Worm (Caenorhabditis elegans) whole organism, young adult: ENCODE results near the gene B0285.3.

Experiments used
- B0019.2 ChIP-seq: fragments of 200-800 bp; sonication (Bioruptor generic); conservative IDR thresholded peaks from 2 replicates; pipeline ENCODE4 v1.3.6; 2022; ENCODE audit warnings: missing genetic modification reagents, missing genetic modification characterization, missing compliant biosample characterization
- B0336.3 ChIP-seq: fragments of 200-800 bp; sonication (Bioruptor generic); IDR thresholded peaks from 2 replicates; pipeline ENCODE4 v1.3.6; 2022; ENCODE audit warnings: missing genetic modification characterization, missing compliant biosample characterization
- C06A6.2 ChIP-seq: fragments of 200-800 bp; sonication (Bioruptor generic); conservative IDR thresholded peaks from 2 replicates; pipeline ENCODE4 v1.3.6; 2022; ENCODE audit warnings: missing genetic modification characterization, missing compliant biosample characterization
- C17E4.6 ChIP-seq: fragments of 200-800 bp; sonication (Bioruptor generic); IDR thresholded peaks from 2 replicates; pipeline ENCODE4 v1.3.6; 2022; ENCODE audit warnings: missing genetic modification reagents, missing genetic modification characterization, missing compliant biosample characterization
- D2030.7 ChIP-seq: fragments of 200-800 bp; sonication (Bioruptor generic); IDR thresholded peaks from 2 replicates; pipeline ENCODE4 v1.3.6; 2022; ENCODE audit warnings: missing genetic modification reagents, missing genetic modification characterization, missing compliant biosample characterization
- F10E7.11 ChIP-seq: sonication (generic microtip); optimal IDR thresholded peaks from 2 replicates; lab custom pipeline; 2017; ENCODE audit warnings: mild to moderate bottlenecking, missing genetic modification characterization, moderate library complexity, missing compliant biosample characterization
- F22D6.2 ChIP-seq: sonication (generic microtip); optimal IDR thresholded peaks from 2 replicates; lab custom pipeline; 2016; ENCODE audit warnings: mild to moderate bottlenecking, missing genetic modification characterization, missing compliant biosample characterization
- F37B4.10 ChIP-seq: fragments of 200-800 bp; sonication (Bioruptor generic); IDR thresholded peaks from 2 replicates; pipeline ENCODE4 v1.3.6; 2022; ENCODE audit warnings: missing genetic modification characterization, missing compliant biosample characterization
- F49E8.2 ChIP-seq: sonication (generic microtip); optimal IDR thresholded peaks from 3 replicates; lab custom pipeline; 2017; ENCODE audit warnings: missing genetic modification characterization, mild to moderate bottlenecking, missing compliant biosample characterization, antibody characterized with exemption, moderate library complexity; ENCODE audit not compliant: insufficient read depth
- F52B5.7 ChIP-seq: sonication (generic microtip); optimal IDR thresholded peaks from 2 replicates; lab custom pipeline; 2016; ENCODE audit warnings: mild to moderate bottlenecking, missing genetic modification characterization, missing compliant biosample characterization
- F55B11.4 ChIP-seq: sonication (generic microtip); optimal IDR thresholded peaks from 2 replicates; lab custom pipeline; 2016; ENCODE audit warnings: missing compliant biosample characterization, missing genetic modification characterization, borderline replicate concordance; ENCODE audit not compliant: insufficient read depth
- K12H6.12 ChIP-seq: fragments of 200-800 bp; sonication (Bioruptor generic); optimal IDR thresholded peaks from 2 replicates; lab custom pipeline; 2018; ENCODE audit warnings: mild to moderate bottlenecking, missing genetic modification characterization, missing compliant biosample characterization
- Y67H2A.10 ChIP-seq: fragments of 200-800 bp; sonication (Bioruptor generic); conservative IDR thresholded peaks from 2 replicates; pipeline ENCODE4 v1.3.6; 2022; ENCODE audit warnings: missing genetic modification reagents, missing genetic modification characterization, missing compliant biosample characterization
- athp-1 ChIP-seq: sonication (generic microtip); optimal IDR thresholded peaks from 2 replicates; lab custom pipeline; 2017; ENCODE audit warnings: mild to moderate bottlenecking, missing genetic modification characterization, missing compliant biosample characterization
- attf-3 ChIP-seq: fragments of 200-800 bp; sonication (Bioruptor generic); conservative IDR thresholded peaks from 2 replicates; pipeline ENCODE4 v1.3.6; 2022; ENCODE audit warnings: missing genetic modification reagents, missing genetic modification characterization, missing compliant biosample characterization
- bed-1 ChIP-seq: fragments of 200-800 bp; sonication (Bioruptor generic); IDR thresholded peaks from 2 replicates; pipeline ENCODE4 v1.3.6; 2022; ENCODE audit warnings: missing genetic modification reagents, missing genetic modification characterization, missing compliant biosample characterization
- cebp-2 ChIP-seq: fragments of 200-800 bp; sonication (Bioruptor generic); IDR thresholded peaks from 2 replicates; pipeline ENCODE4 v1.3.6; 2022; ENCODE audit warnings: missing genetic modification characterization, missing compliant biosample characterization
- ceh-100 ChIP-seq: fragments of 200-800 bp; sonication (Bioruptor generic); IDR thresholded peaks from 2 replicates; pipeline ENCODE4 v1.3.6; 2022; ENCODE audit warnings: missing genetic modification reagents, missing genetic modification characterization, missing compliant biosample characterization
- ceh-40 ChIP-seq: fragments of 200-800 bp; sonication (Bioruptor generic); IDR thresholded peaks from 2 replicates; pipeline ENCODE4 v1.3.6; 2022; ENCODE audit warnings: missing genetic modification characterization, missing compliant biosample characterization
- ceh-91 ChIP-seq: fragments of 200-800 bp; sonication (Bioruptor generic); IDR thresholded peaks from 2 replicates; pipeline ENCODE4 v1.3.6; 2022; ENCODE audit warnings: missing genetic modification reagents, missing genetic modification characterization, missing compliant biosample characterization
- die-1 ChIP-seq: sonication (generic microtip); optimal IDR thresholded peaks from 2 replicates; lab custom pipeline; 2016; ENCODE audit warnings: missing genotype, mild to moderate bottlenecking, missing genetic modification characterization, missing compliant biosample characterization
- efl-1 ChIP-seq: fragments of 150-350 bp; optimal IDR thresholded peaks from 2 replicates; lab custom pipeline; 2014; ENCODE audit warnings: missing biosample characterization, missing genetic modification reagents, missing genetic modification characterization
- egl-44 ChIP-seq: fragments of 200-800 bp; sonication (Bioruptor generic); IDR thresholded peaks from 2 replicates; pipeline ENCODE4 v1.3.6; 2022; ENCODE audit warnings: missing genetic modification reagents, missing genetic modification characterization, missing compliant biosample characterization
- ets-4 ChIP-seq: fragments of 200-800 bp; sonication (Bioruptor generic); optimal IDR thresholded peaks from 2 replicates; lab custom pipeline; 2018; ENCODE audit warnings: mild to moderate bottlenecking, missing genetic modification characterization, missing compliant biosample characterization
- gei-17 ChIP-seq: fragments of 200-800 bp; sonication (Bioruptor generic); optimal IDR thresholded peaks from 2 replicates; lab custom pipeline; 2018; ENCODE audit warnings: mild to moderate bottlenecking, missing genetic modification characterization, missing compliant biosample characterization
- him-1 ChIP-seq: sonication (generic microtip); optimal IDR thresholded peaks from 2 replicates; lab custom pipeline; 2016; ENCODE audit warnings: missing genotype, missing genetic modification reagents, missing genetic modification characterization, missing compliant biosample characterization
- hmg-1.2 ChIP-seq: fragments of 200-800 bp; sonication (Bioruptor generic); IDR thresholded peaks from 2 replicates; pipeline ENCODE4 v1.3.6; 2022; ENCODE audit warnings: missing genetic modification reagents, missing genetic modification characterization, missing compliant biosample characterization
- hmg-20 ChIP-seq: fragments of 200-800 bp; sonication (Bioruptor generic); IDR thresholded peaks from 2 replicates; pipeline ENCODE4 v1.3.6; 2022; ENCODE audit warnings: missing genetic modification reagents, missing genetic modification characterization, missing compliant biosample characterization
- let-607 ChIP-seq, 2 experiments: fragments of 200-800 bp in 1 of 2; sonication (Bioruptor generic) in 1 of 2; sonication (generic microtip) in 1 of 2; optimal IDR thresholded peaks; 2 replicates each; lab custom pipeline; 2016 to 2018; ENCODE audit warnings: mild to moderate bottlenecking in 2 of 2, missing compliant biosample characterization in 2 of 2, missing genetic modification characterization in 2 of 2, moderate library complexity in 2 of 2, missing genotype in 1 of 2
- lin-26 ChIP-seq: fragments of 200-800 bp; sonication (Bioruptor generic); IDR thresholded peaks from 2 replicates; pipeline ENCODE4 v1.3.6; 2022; ENCODE audit warnings: missing genetic modification reagents, missing genetic modification characterization, missing compliant biosample characterization
- lin-35 ChIP-seq, 3 experiments: fragments of 150-350 bp in 2 of 3; sonication (generic microtip) in 1 of 3; optimal IDR thresholded peaks; 2 replicates each; lab custom pipeline; 2014 to 2018; ENCODE audit warnings: missing biosample characterization in 3 of 3, missing genetic modification characterization in 3 of 3, missing genetic modification reagents in 3 of 3
- lsl-1 ChIP-seq: fragments of 200-800 bp; sonication (Bioruptor generic); optimal IDR thresholded peaks from 2 replicates; lab custom pipeline; 2018; ENCODE audit warnings: mild to moderate bottlenecking, missing genetic modification characterization, moderate library complexity, missing compliant biosample characterization
- madf-3 ChIP-seq: fragments of 200-800 bp; sonication (Bioruptor generic); IDR thresholded peaks from 2 replicates; pipeline ENCODE4 v1.3.6; 2022; ENCODE audit warnings: missing genetic modification reagents, missing genetic modification characterization, missing compliant biosample characterization
- madf-6 ChIP-seq: fragments of 200-800 bp; sonication (Bioruptor generic); IDR thresholded peaks from 2 replicates; pipeline ENCODE4 v1.3.6; 2022; ENCODE audit warnings: missing genetic modification reagents, missing genetic modification characterization, missing compliant biosample characterization
- nhr-179 ChIP-seq: sonication (generic microtip); optimal IDR thresholded peaks from 2 replicates; lab custom pipeline; 2016; ENCODE audit warnings: mild to moderate bottlenecking, missing genetic modification characterization, missing compliant biosample characterization
- nhr-90 ChIP-seq: sonication (generic microtip); optimal IDR thresholded peaks from 2 replicates; lab custom pipeline; 2016; ENCODE audit warnings: missing genotype, mild to moderate bottlenecking, missing genetic modification characterization, missing compliant biosample characterization
- rec-8 ChIP-seq, 2 experiments: sonication (generic microtip); optimal IDR thresholded peaks; 2 replicates each; lab custom pipeline; 2016; ENCODE audit warnings: mild to moderate bottlenecking in 2 of 2, missing genetic modification characterization in 2 of 2, missing genetic modification reagents in 2 of 2, missing genotype in 2 of 2, missing biosample characterization in 1 of 2, missing compliant biosample characterization in 1 of 2, moderate library complexity in 1 of 2
- snpc-1.1 ChIP-seq: sonication (generic microtip); optimal IDR thresholded peaks from 2 replicates; lab custom pipeline; 2017; ENCODE audit warnings: missing genetic modification characterization, mild to moderate bottlenecking, missing compliant biosample characterization, antibody characterized with exemption, moderate library complexity, missing genotype, missing genetic modification reagents; ENCODE audit not compliant: insufficient read depth
- snpc-3.4 ChIP-seq: sonication (generic microtip); optimal IDR thresholded peaks from 2 replicates; lab custom pipeline; 2017; ENCODE audit warnings: missing genetic modification characterization, mild to moderate bottlenecking, missing compliant biosample characterization, antibody characterized with exemption, moderate library complexity, missing genotype, missing genetic modification reagents
- unc-130 ChIP-seq: sonication (generic microtip); optimal IDR thresholded peaks from 2 replicates; lab custom pipeline; 2016; ENCODE audit warnings: missing genetic modification reagents, missing genetic modification characterization, missing compliant biosample characterization
- xnd-1 ChIP-seq: sonication (generic microtip); optimal IDR thresholded peaks from 2 replicates; lab custom pipeline; 2016; ENCODE audit warnings: missing genotype, missing genetic modification reagents, missing genetic modification characterization, missing compliant biosample characterization
- ztf-26 ChIP-seq: sonication (generic microtip); optimal IDR thresholded peaks from 2 replicates; lab custom pipeline; 2017; ENCODE audit warnings: missing genetic modification characterization, missing compliant biosample characterization

The B0285.3 gene

DNA sequence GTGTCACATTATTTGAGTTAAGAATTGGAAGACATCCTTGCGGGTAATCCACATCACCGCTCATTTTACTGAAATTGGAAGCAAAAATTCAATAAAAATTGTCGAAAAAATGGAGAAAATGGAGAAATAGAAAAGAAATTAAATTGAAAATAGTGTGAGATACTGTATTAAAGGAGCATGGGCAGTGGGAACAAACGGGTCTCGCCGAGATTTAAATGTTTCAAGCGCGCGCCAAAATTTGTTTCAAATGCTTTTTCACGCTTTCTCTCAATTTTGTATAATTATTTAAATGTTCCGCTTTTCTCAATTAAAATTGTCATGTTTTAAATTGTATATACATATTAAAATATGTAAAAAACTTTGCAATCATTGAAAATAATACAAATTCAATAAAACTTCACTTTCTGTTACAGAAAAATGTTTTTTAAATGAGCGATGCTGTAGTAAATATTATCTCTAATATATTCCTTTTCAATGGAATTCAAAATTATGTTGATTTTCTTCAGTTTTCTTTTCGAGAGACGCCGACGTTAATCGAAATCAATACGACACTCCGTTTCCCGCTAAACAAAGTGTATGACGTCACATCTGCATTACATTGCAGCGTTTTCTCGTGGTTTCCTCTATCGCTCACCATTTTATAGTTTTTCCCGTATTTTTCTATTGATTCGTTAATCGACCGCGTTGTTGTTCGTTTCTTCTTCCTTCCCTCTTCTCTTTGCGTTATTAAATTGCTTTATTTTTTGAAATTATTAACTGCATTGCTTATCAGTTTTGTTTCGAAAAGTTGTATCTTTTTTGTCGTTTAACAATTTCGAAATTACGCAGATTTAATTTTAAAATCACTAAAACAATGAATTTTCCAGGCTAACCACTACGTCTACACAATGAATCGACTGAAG is 29.8 kb downstream of the B0285.3 start, which contains the start of the genes evl-14 and dcn-1 (continued):
- TF ChIP-seq madf-3 (GFP tag; lab: Robert Waterston, UW) (no peak), athp-1 (tag; lab: Kevin White, UChicago) (no peak), nhr-90 (tag; lab: Kevin White, UChicago) (no peak), Y67H2A.10 (GFP tag; lab: Robert Waterston, UW) (no peak), lin-26 (no peak), hmg-1.2 (peak; percentile 47; the same call in 1 of the 2 replicates), unc-130 (GFP tag; lab: Kevin White, UChicago) (no peak)

DNA sequence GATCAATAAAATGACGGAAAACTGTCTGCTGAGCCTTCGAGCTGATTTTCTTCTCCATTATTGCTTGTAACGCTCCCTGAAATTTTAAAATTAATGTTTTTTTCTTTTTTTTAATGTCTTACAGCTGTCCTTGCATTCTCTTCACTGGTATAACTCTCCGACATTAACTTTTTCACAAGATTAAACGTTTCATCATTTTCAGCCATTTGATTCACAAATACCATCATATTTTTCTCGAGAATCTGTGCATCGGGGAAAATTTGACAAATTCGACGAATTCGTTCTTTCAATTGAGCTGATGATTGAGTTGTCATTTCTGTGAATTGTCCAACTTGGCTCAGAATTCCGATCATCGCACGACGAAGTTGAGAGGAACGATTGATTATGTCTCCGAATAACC is 33.8 kb downstream of the B0285.3 start:
- TF ChIP-seq F10E7.11 (tag; lab: Kevin White, UChicago), result no peak
- no peak for TF ChIP-seq ceh-40 (GFP tag; lab: Robert Waterston, UW)
- TF ChIP-seq B0336.3, result no peak
- no peak for TF ChIP-seq ets-4
- TF ChIP-seq lin-35 (GFP tag; optimal IDR thresholded peaks at IDR 0.05; lab: Kevin White, UChicago), result no peak
- TF ChIP-seq F37B4.10 (GFP tag; lab: Robert Waterston, UW), result no peak
- no peak for TF ChIP-seq ceh-100 (GFP tag; lab: Robert Waterston, UW)
- TF ChIP-seq madf-6 (GFP tag; lab: Robert Waterston, UW), result no peak
- no peak for TF ChIP-seq attf-3 (GFP tag; lab: Robert Waterston, UW)
- no peak for TF ChIP-seq hmg-20 (GFP tag; lab: Robert Waterston, UW)
- no peak for TF ChIP-seq Y67H2A.10 (GFP tag; lab: Robert Waterston, UW)
- no peak for TF ChIP-seq him-1 (tag; lab: Kevin White, UChicago)
- TF ChIP-seq egl-44, result no peak
- TF ChIP-seq K12H6.12 (tag; lab: Kevin White, UChicago), result no peak
- TF ChIP-seq F55B11.4, result no peak
- no peak for TF ChIP-seq F22D6.2 (tag; lab: Kevin White, UChicago)

- TF ChIP-seq F37B4.10 (GFP tag; lab: Robert Waterston, UW) (no peak), D2030.7 (no peak), snpc-1.1 (tag; lab: Kevin White, UChicago) (no peak), lsl-1 (GFP tag; lab: Kevin White, UChicago) (peak; percentile 65), let-607 (tag; optimal IDR thresholded peaks at IDR 0.05; lab: Kevin White, UChicago) (no peak), efl-1 (peak; percentile 29), madf-6 (GFP tag; lab: Robert Waterston, UW) (peak; percentile 39; the same call in 1 of the 2 replicates), cebp-2 (no peak), F52B5.7 (tag; lab: Kevin White, UChicago) (no peak), C06A6.2 (GFP tag; lab: Robert Waterston, UW) (no peak), C17E4.6 (GFP tag; lab: Robert Waterston, UW) (no peak), xnd-1 (peak; percentile 29)
These were observed 40.4 kb downstream of the B0285.3 start for ce11 chrIII:4302780-4303179.

ce11 chrIII:4302293-4302692 is 40.8 kb downstream of the B0285.3 start, which contains the start of gene R10E4.9:
Gene R10E4.9, minus strand, starts transcription at chrIII:4302393.
- TF ChIP-seq ztf-26 (tag; lab: Kevin White, UChicago) (no peak), D2030.7 (no peak), nhr-179 (no peak), F49E8.2 (tag; lab: Kevin White, UChicago) (no peak), Y67H2A.10 (GFP tag; lab: Robert Waterston, UW) (no peak), bed-1 (no peak), gei-17 (GFP tag; lab: Kevin White, UChicago) (no peak), snpc-3.4 (tag; lab: Kevin White, UChicago) (no peak), ceh-91 (GFP tag; lab: Robert Waterston, UW) (no peak), madf-3 (GFP tag; lab: Robert Waterston, UW) (no peak), die-1 (tag; lab: Kevin White, UChicago) (no peak), B0019.2 (GFP tag; lab: Robert Waterston, UW) (no peak), rec-8 (tag; optimal IDR thresholded peaks at IDR 0.05; lab: Kevin White, UChicago) (no peak)
- TF ChIP-seq, all 124 proteins: peak for 0
